Comparison of ENCODE assay signal across 1 fruit fly cellular context in the genomic region with DNA sequence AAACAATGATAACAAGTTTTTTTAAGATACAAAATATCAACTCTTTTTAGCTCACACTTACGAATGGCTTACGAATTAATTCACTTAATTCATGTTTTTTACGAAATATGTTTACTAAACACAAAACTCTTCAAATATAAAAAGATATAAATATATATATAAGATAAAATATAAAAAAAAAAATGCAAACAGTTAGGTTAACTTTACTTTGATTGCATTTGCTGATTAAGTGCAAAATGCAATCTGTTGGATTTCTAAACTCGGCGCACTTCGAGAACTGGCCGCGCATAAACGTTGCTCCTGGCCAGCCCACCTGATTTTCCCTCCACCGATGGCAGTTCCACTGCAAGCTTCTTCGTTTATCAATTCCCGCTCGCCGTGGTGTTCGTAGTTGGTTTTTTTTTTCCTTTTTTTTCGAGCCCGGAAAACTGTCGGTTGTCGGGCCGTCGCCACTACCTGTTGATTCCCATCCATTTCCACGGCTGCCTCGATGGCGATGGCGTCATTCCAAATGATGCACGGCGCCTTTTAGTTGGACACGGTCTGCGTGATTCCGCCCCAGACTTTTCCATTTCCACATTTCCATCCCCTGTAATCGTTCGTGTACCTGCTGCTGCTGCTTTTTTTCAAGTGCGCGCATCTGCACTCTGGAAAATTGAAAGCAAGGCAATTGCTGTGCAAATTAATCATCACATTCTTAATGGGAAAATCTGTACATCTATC.
A peak's percentile ranks its signal among the peaks of the same experiment; 100 is the strongest.
TF ChIP-seq lines count a peak whose summit lies in the region.

No protein-coding gene starts in this region.

TF ChIP-seq in whole organism, embryonic, 481 proteins besides CTCF, POLR2A, EP300 and RAD21 (continued from another document):
- no peak for TF ChIP-seq CG6791 (GFP tag; IDR thresholded peaks at IDR 0.05; lab: Robert Waterston, UW; ENCODE audit: partially characterized antibody)
- no peak for TF ChIP-seq CG4328 (GFP tag; optimal IDR thresholded peaks at IDR 0.05; lab: Kevin White, UChicago)
- no peak for TF ChIP-seq CG15514 (GFP tag; optimal IDR thresholded peaks at IDR 0.05; lab: Kevin White, UChicago)
- no peak for TF ChIP-seq Meics (GFP tag; optimal IDR thresholded peaks at IDR 0.05; lab: Kevin White, UChicago)
- TF ChIP-seq Scr (GFP tag; IDR thresholded peaks at IDR 0.05; lab: Robert Waterston, UW; ENCODE audit: partially characterized antibody), result no peak
- no peak for TF ChIP-seq cg (GFP tag; optimal IDR thresholded peaks at IDR 0.05; lab: Kevin White, UChicago)
- no peak for TF ChIP-seq Side (GFP tag; optimal IDR thresholded peaks at IDR 0.05; lab: Kevin White, UChicago)
- no peak for TF ChIP-seq bowl (GFP tag; IDR thresholded peaks at IDR 0.05; lab: Robert Waterston, UW)
- no peak for TF ChIP-seq fd96Cb (tag; optimal IDR thresholded peaks at IDR 0.05; lab: Kevin White, UChicago)
- TF ChIP-seq shn (GFP tag; optimal IDR thresholded peaks at IDR 0.05; lab: Kevin White, UChicago), result no peak
- TF ChIP-seq ATbp (GFP tag; optimal IDR thresholded peaks at IDR 0.05; lab: Kevin White, UChicago), result no peak
- TF ChIP-seq H15 (GFP tag; IDR thresholded peaks at IDR 0.05; lab: Robert Waterston, UW), result no peak
- no peak for TF ChIP-seq CG11695 (GFP tag; IDR thresholded peaks at IDR 0.05; lab: Robert Waterston, UW)
- TF ChIP-seq dpn (GFP tag; optimal IDR thresholded peaks at IDR 0.05; lab: Kevin White, UChicago), result no peak
- no peak for TF ChIP-seq sna (GFP tag; IDR thresholded peaks at IDR 0.05; lab: Robert Waterston, UW; ENCODE audit: partially characterized antibody)
- no peak for TF ChIP-seq caup (GFP tag; optimal IDR thresholded peaks at IDR 0.05; lab: Kevin White, UChicago; ENCODE audit: severe bottlenecking)
- TF ChIP-seq bcd (GFP tag; optimal IDR thresholded peaks at IDR 0.05; lab: Kevin White, UChicago), result no peak
- no peak for TF ChIP-seq C15 (GFP tag; IDR thresholded peaks at IDR 0.05; lab: Robert Waterston, UW)
- no peak for TF ChIP-seq ind (GFP tag; optimal IDR thresholded peaks at IDR 0.05; lab: Kevin White, UChicago)
- 0 out of 2 replicates have a peak, but pooled peaks have one; percentile 40 for TF ChIP-seq CG4404 (GFP tag; IDR thresholded peaks at IDR 0.05; lab: Robert Waterston, UW)
- no peak for TF ChIP-seq hkb (optimal IDR thresholded peaks at IDR 0.05; lab: Kevin White, UChicago)
- TF ChIP-seq hkb (GFP tag; IDR thresholded peaks at IDR 0.05; lab: Robert Waterston, UW), result no peak
- no peak for TF ChIP-seq org-1 (GFP tag; optimal IDR thresholded peaks at IDR 0.05; lab: Kevin White, UChicago)
- no peak for TF ChIP-seq D19B (GFP tag; optimal IDR thresholded peaks at IDR 0.05; lab: Kevin White, UChicago)
- no peak for TF ChIP-seq kay (GFP tag; optimal IDR thresholded peaks at IDR 0.05; lab: Kevin White, UChicago)
- TF ChIP-seq CG14965 (GFP tag; optimal IDR thresholded peaks at IDR 0.05; lab: Kevin White, UChicago; ENCODE audit: borderline replicate concordance), result no peak
- no peak for TF ChIP-seq Atf3 (GFP tag; optimal IDR thresholded peaks at IDR 0.05; lab: Kevin White, UChicago)
- no peak for TF ChIP-seq Max (GFP tag; optimal IDR thresholded peaks at IDR 0.05; lab: Kevin White, UChicago)
- no peak for TF ChIP-seq CG6765 (GFP tag; optimal IDR thresholded peaks at IDR 0.05; lab: Kevin White, UChicago)
- no peak for TF ChIP-seq CG1832 (GFP tag; optimal IDR thresholded peaks at IDR 0.05; lab: Kevin White, UChicago)
- no peak for TF ChIP-seq Jarid2 (GFP tag; optimal IDR thresholded peaks at IDR 0.05; lab: Kevin White, UChicago)
- no peak for TF ChIP-seq prd (optimal IDR thresholded peaks at IDR 0.05; lab: Kevin White, UChicago)
- peak; percentile 26; the same call in 1 of the 3 replicates for TF ChIP-seq prd (GFP tag; IDR thresholded peaks at IDR 0.05; lab: Robert Waterston, UW)
- no peak for TF ChIP-seq CG11085 (GFP tag; IDR thresholded peaks at IDR 0.05; lab: Robert Waterston, UW)
- TF ChIP-seq Kr (GFP tag; optimal IDR thresholded peaks at IDR 0.05; lab: Kevin White, UChicago), result no peak
- no peak for TF ChIP-seq CG34224 (GFP tag; IDR thresholded peaks at IDR 0.05; lab: Robert Waterston, UW; ENCODE audit: partially characterized antibody)
- TF ChIP-seq CG4707 (GFP tag; optimal IDR thresholded peaks at IDR 0.05; lab: Kevin White, UChicago), result no peak
- TF ChIP-seq CG1233 (GFP tag; optimal IDR thresholded peaks at IDR 0.05; lab: Kevin White, UChicago), result no peak
- no peak for TF ChIP-seq Dad (GFP tag; optimal IDR thresholded peaks at IDR 0.05; lab: Kevin White, UChicago)
- no peak for TF ChIP-seq trh (GFP tag; optimal IDR thresholded peaks at IDR 0.05; lab: Kevin White, UChicago)
- TF ChIP-seq CG16863 (GFP tag; optimal IDR thresholded peaks at IDR 0.05; lab: Kevin White, UChicago), result no peak
- TF ChIP-seq Dip3 (GFP tag; optimal IDR thresholded peaks at IDR 0.05; lab: Kevin White, UChicago), result no peak
- no peak for TF ChIP-seq CG1529 (GFP tag; optimal IDR thresholded peaks at IDR 0.05; lab: Kevin White, UChicago)
- no peak for TF ChIP-seq Doc3 (GFP tag; IDR thresholded peaks at IDR 0.05; lab: Robert Waterston, UW; ENCODE audit: partially characterized antibody)
- TF ChIP-seq Chrac-16 (GFP tag; optimal IDR thresholded peaks at IDR 0.05; lab: Kevin White, UChicago), result no peak
- TF ChIP-seq ac (GFP tag; optimal IDR thresholded peaks at IDR 0.05; lab: Kevin White, UChicago), result no peak
- no peak for TF ChIP-seq cad (GFP tag; optimal IDR thresholded peaks at IDR 0.05; lab: Kevin White, UChicago)
- TF ChIP-seq CG10565 (GFP tag; optimal IDR thresholded peaks at IDR 0.05; lab: Kevin White, UChicago), result no peak
- TF ChIP-seq CG8765 (GFP tag; IDR thresholded peaks at IDR 0.05; lab: Robert Waterston, UW), result no peak
- no peak for TF ChIP-seq BEAF-32 (GFP tag; optimal IDR thresholded peaks at IDR 0.05; lab: Kevin White, UChicago)
- no peak for TF ChIP-seq CG3726 (GFP tag; IDR thresholded peaks at IDR 0.05; lab: Robert Waterston, UW)
- no peak for TF ChIP-seq CG17385 (GFP tag; optimal IDR thresholded peaks at IDR 0.05; lab: Kevin White, UChicago)
- TF ChIP-seq toy (GFP tag; IDR thresholded peaks at IDR 0.05; lab: Robert Waterston, UW), result no peak
- TF ChIP-seq CG3281 (GFP tag; optimal IDR thresholded peaks at IDR 0.05; lab: Kevin White, UChicago), result no peak
- no peak for TF ChIP-seq tgo (GFP tag; IDR thresholded peaks at IDR 0.05; lab: Robert Waterston, UW)
- TF ChIP-seq CG32767 (GFP tag; IDR thresholded peaks at IDR 0.05; lab: Robert Waterston, UW), result no peak
- no peak for TF ChIP-seq corto (GFP tag; optimal IDR thresholded peaks at IDR 0.05; lab: Kevin White, UChicago)
- TF ChIP-seq fd3F (GFP tag; optimal IDR thresholded peaks at IDR 0.05; lab: Kevin White, UChicago), result no peak
- no peak for TF ChIP-seq Myb (GFP tag; optimal IDR thresholded peaks at IDR 0.05; lab: Kevin White, UChicago)
- no peak for TF ChIP-seq NC2α (GFP tag; optimal IDR thresholded peaks at IDR 0.05; lab: Kevin White, UChicago)
- TF ChIP-seq pum (GFP tag; optimal IDR thresholded peaks at IDR 0.05; lab: Kevin White, UChicago), result no peak
- TF ChIP-seq CG7963 (GFP tag; IDR thresholded peaks at IDR 0.05; lab: Robert Waterston, UW; ENCODE audit: partially characterized antibody), result no peak
- no peak for TF ChIP-seq CG9876 (GFP tag; optimal IDR thresholded peaks at IDR 0.05; lab: Kevin White, UChicago)
- no peak for TF ChIP-seq peb (GFP tag; IDR thresholded peaks at IDR 0.05; lab: Robert Waterston, UW)
- TF ChIP-seq grau (tag; optimal IDR thresholded peaks at IDR 0.05; lab: Kevin White, UChicago), result no peak
- no peak for TF ChIP-seq chn (GFP tag; optimal IDR thresholded peaks at IDR 0.05; lab: Kevin White, UChicago)
- no peak for TF ChIP-seq CG8478 (optimal IDR thresholded peaks at IDR 0.05; lab: Kevin White, UChicago)
- TF ChIP-seq CG3847 (GFP tag; IDR thresholded peaks at IDR 0.05; lab: Robert Waterston, UW), result no peak
- no peak for TF ChIP-seq lbe (GFP tag; optimal IDR thresholded peaks at IDR 0.05; lab: Kevin White, UChicago)
- no peak for TF ChIP-seq CG2116 (GFP tag; optimal IDR thresholded peaks at IDR 0.05; lab: Kevin White, UChicago)
- TF ChIP-seq CG17829 (tag; optimal IDR thresholded peaks at IDR 0.05; lab: Kevin White, UChicago), result peak; percentile 37
- TF ChIP-seq CG17612 (GFP tag; IDR thresholded peaks at IDR 0.05; lab: Robert Waterston, UW), result no peak
- TF ChIP-seq en (GFP tag; optimal IDR thresholded peaks at IDR 0.05; lab: Kevin White, UChicago), result no peak
- no peak for TF ChIP-seq CG8089 (GFP tag; optimal IDR thresholded peaks at IDR 0.05; lab: Kevin White, UChicago)
- TF ChIP-seq CG2120 (GFP tag; optimal IDR thresholded peaks at IDR 0.05; lab: Kevin White, UChicago), result no peak
- no peak for TF ChIP-seq jigr1 (GFP tag; IDR thresholded peaks at IDR 0.05; lab: Robert Waterston, UW)
- TF ChIP-seq Doc2 (GFP tag; IDR thresholded peaks at IDR 0.05; lab: Robert Waterston, UW), result no peak
- TF ChIP-seq vvl (GFP tag; IDR thresholded peaks at IDR 0.05; lab: Robert Waterston, UW), result no peak
- TF ChIP-seq gcm2 (GFP tag; optimal IDR thresholded peaks at IDR 0.05; lab: Kevin White, UChicago), result no peak
- peak; percentile 19 for TF ChIP-seq scrt (GFP tag; optimal IDR thresholded peaks at IDR 0.05; lab: Kevin White, UChicago)
- TF ChIP-seq CG3065 (GFP tag; optimal IDR thresholded peaks at IDR 0.05; lab: Kevin White, UChicago), result no peak
- no peak for TF ChIP-seq gt (GFP tag; IDR thresholded peaks at IDR 0.05; lab: Robert Waterston, UW)
- TF ChIP-seq slou (GFP tag; optimal IDR thresholded peaks at IDR 0.05; lab: Kevin White, UChicago), result no peak
- TF ChIP-seq pan (optimal IDR thresholded peaks at IDR 0.05; lab: Kevin White, UChicago), result no peak
- TF ChIP-seq pan (GFP tag; optimal IDR thresholded peaks at IDR 0.05 in 1 of 2, IDR thresholded peaks at IDR 0.05 in 1 of 2), result no peak
- TF ChIP-seq CG14860 (GFP tag; IDR thresholded peaks at IDR 0.05; lab: Robert Waterston, UW; ENCODE audit: partially characterized antibody), result no peak
- no peak for TF ChIP-seq sc (optimal IDR thresholded peaks at IDR 0.05; lab: Kevin White, UChicago)
- TF ChIP-seq sc (GFP tag; optimal IDR thresholded peaks at IDR 0.05; lab: Kevin White, UChicago), result no peak
- TF ChIP-seq Xrp1 (GFP tag; IDR thresholded peaks at IDR 0.05; lab: Robert Waterston, UW), result peak; percentile 23; the same call in 1 of the 2 replicates
- TF ChIP-seq wor (GFP tag; IDR thresholded peaks at IDR 0.05; lab: Robert Waterston, UW), result no peak
- TF ChIP-seq Dp (GFP tag; optimal IDR thresholded peaks at IDR 0.05; lab: Kevin White, UChicago), result no peak
- TF ChIP-seq CG4360 (GFP tag; IDR thresholded peaks at IDR 0.05; lab: Robert Waterston, UW), result no peak
- TF ChIP-seq CG16815 (GFP tag; optimal IDR thresholded peaks at IDR 0.05; lab: Kevin White, UChicago), result no peak
- no peak for TF ChIP-seq Fer3 (tag; optimal IDR thresholded peaks at IDR 0.05; lab: Kevin White, UChicago)
- TF ChIP-seq zf30C (GFP tag; optimal IDR thresholded peaks at IDR 0.05; lab: Kevin White, UChicago), result peak; percentile 51
- peak; percentile 15 for TF ChIP-seq CG13775 (GFP tag; optimal IDR thresholded peaks at IDR 0.05; lab: Kevin White, UChicago)
- no peak for TF ChIP-seq klu (GFP tag; IDR thresholded peaks at IDR 0.05; lab: Robert Waterston, UW)
- TF ChIP-seq slbo (GFP tag; IDR thresholded peaks at IDR 0.05; lab: Robert Waterston, UW), result no peak
- no peak for TF ChIP-seq Dbx (GFP tag; IDR thresholded peaks at IDR 0.05; lab: Robert Waterston, UW)
- no peak for TF ChIP-seq chif (GFP tag; optimal IDR thresholded peaks at IDR 0.05; lab: Kevin White, UChicago)
- no peak for TF ChIP-seq BtbVII (GFP tag; optimal IDR thresholded peaks at IDR 0.05; lab: Kevin White, UChicago)
- no peak for TF ChIP-seq fd64A (GFP tag; optimal IDR thresholded peaks at IDR 0.05; lab: Kevin White, UChicago)
- no peak for TF ChIP-seq wdn (GFP tag; IDR thresholded peaks at IDR 0.05; lab: Robert Waterston, UW)
- no peak for TF ChIP-seq CG8281 (tag; optimal IDR thresholded peaks at IDR 0.05; lab: Kevin White, UChicago)
- TF ChIP-seq ems (GFP tag; optimal IDR thresholded peaks at IDR 0.05; lab: Kevin White, UChicago), result no peak
- no peak for TF ChIP-seq bbx (GFP tag; IDR thresholded peaks at IDR 0.05; lab: Robert Waterston, UW; ENCODE audit: partially characterized antibody)
- TF ChIP-seq Vsx1 (GFP tag; optimal IDR thresholded peaks at IDR 0.05; lab: Kevin White, UChicago), result no peak
- TF ChIP-seq Ets65A (GFP tag; lab: Kevin White, UChicago), result peak; percentile 23
- TF ChIP-seq CG15073 (GFP tag; optimal IDR thresholded peaks at IDR 0.05; lab: Kevin White, UChicago), result no peak
- no peak for TF ChIP-seq CG6175 (GFP tag; IDR thresholded peaks at IDR 0.05; lab: Robert Waterston, UW)
- no peak for TF ChIP-seq Dll (GFP tag; IDR thresholded peaks at IDR 0.05; lab: Robert Waterston, UW; ENCODE audit: partially characterized antibody)
- no peak for TF ChIP-seq CG10462 (GFP tag; optimal IDR thresholded peaks at IDR 0.05; lab: Kevin White, UChicago)
- TF ChIP-seq E2f2 (GFP tag; IDR thresholded peaks at IDR 0.05; lab: Robert Waterston, UW), result no peak
- no peak for TF ChIP-seq cato (GFP tag; optimal IDR thresholded peaks at IDR 0.05; lab: Kevin White, UChicago; ENCODE audit: borderline replicate concordance)
- TF ChIP-seq salm (tag; optimal IDR thresholded peaks at IDR 0.05; lab: Kevin White, UChicago), result no peak
- TF ChIP-seq abd-A (tag; optimal IDR thresholded peaks at IDR 0.05; lab: Kevin White, UChicago), result no peak
- TF ChIP-seq Mad (GFP tag; optimal IDR thresholded peaks at IDR 0.05; lab: Kevin White, UChicago), result no peak
- no peak for TF ChIP-seq Sry-β (GFP tag; optimal IDR thresholded peaks at IDR 0.05; lab: Kevin White, UChicago)
- no peak for TF ChIP-seq ewg (GFP tag; optimal IDR thresholded peaks at IDR 0.05; lab: Kevin White, UChicago)
TF ChIP-seq in whole organism, embryonic: peak in this region for 35.
